Worm (Caenorhabditis elegans): ENCODE measurements around the gene ascc-1.

ce11 chrII:8212-8611, 49.3 kb upstream of the ascc-1 start:
- TF ChIP-seq unc-39 (tag; optimal IDR thresholded peaks at IDR 0.05), result no peak
- TF ChIP-seq unc-62 (GFP tag; optimal IDR thresholded peaks at IDR 0.05), result no peak

Measured in whole organism, L2 larva.